Fruit fly (Drosophila melanogaster) whole organism, adult: ENCODE results near the gene mRpL30.

Experiments
- CG11617 ChIP-seq: fragments of 200-800 bp; sonication (Bioruptor generic); optimal IDR thresholded peaks from 2 replicates; lab custom pipeline; 2017; ENCODE audit warnings: mild to moderate bottlenecking, missing biosample characterization, missing genetic modification reagents, missing genetic modification characterization
- CG12768 ChIP-seq: fragments of 200-800 bp; sonication (Bioruptor generic); optimal IDR thresholded peaks from 2 replicates; lab custom pipeline; 2017; ENCODE audit warnings: missing biosample characterization, missing genetic modification characterization, mild to moderate bottlenecking, moderate library complexity, missing genetic modification reagents
- CG14711 ChIP-seq: fragments of 200-800 bp; sonication (Bioruptor generic); optimal IDR thresholded peaks from 2 replicates; lab custom pipeline; 2018; ENCODE audit warnings: missing biosample characterization, mild to moderate bottlenecking, missing genetic modification characterization, moderate library complexity
- CG1620 ChIP-seq: fragments of 200-800 bp; sonication (Bioruptor generic); optimal IDR thresholded peaks from 2 replicates; lab custom pipeline; 2016; ENCODE audit warnings: missing biosample characterization, missing genetic modification characterization
- CG33017 ChIP-seq: fragments of 200-800 bp; sonication (Bioruptor generic); optimal IDR thresholded peaks from 2 replicates; lab custom pipeline; 2018; ENCODE audit warnings: missing biosample characterization, mild to moderate bottlenecking, missing genetic modification characterization, moderate library complexity
- CG5204 ChIP-seq: fragments of 200-800 bp; sonication (Bioruptor generic); optimal IDR thresholded peaks from 2 replicates; lab custom pipeline; 2016; ENCODE audit warnings: missing biosample characterization, missing genetic modification characterization
- CG7045 ChIP-seq: fragments of 200-800 bp; sonication (Bioruptor generic); optimal IDR thresholded peaks from 2 replicates; lab custom pipeline; 2017; ENCODE audit warnings: missing biosample characterization, mild to moderate bottlenecking, missing genetic modification characterization
- CG7101 ChIP-seq: fragments of 200-800 bp; sonication (Bioruptor generic); optimal IDR thresholded peaks from 2 replicates; lab custom pipeline; 2018; ENCODE audit warnings: missing biosample characterization, mild to moderate bottlenecking, missing genetic modification characterization, moderate library complexity
- Clk ChIP-seq: fragments of 200-800 bp; sonication (Bioruptor generic); optimal IDR thresholded peaks from 2 replicates; lab custom pipeline; 2017; ENCODE audit warnings: missing biosample characterization, missing genetic modification characterization
- Crg-1 ChIP-seq: fragments of 200-800 bp; sonication (Bioruptor generic); optimal IDR thresholded peaks from 2 replicates; lab custom pipeline; 2016; ENCODE audit warnings: missing biosample characterization, missing genetic modification characterization
- Hr96 ChIP-seq: fragments of 200-800 bp; sonication (Bioruptor generic); optimal IDR thresholded peaks from 2 replicates; lab custom pipeline; 2016; ENCODE audit warnings: missing biosample characterization, missing genetic modification characterization
- Mnt ChIP-seq: fragments of 200-800 bp; sonication (Bioruptor generic); optimal IDR thresholded peaks from 2 replicates; lab custom pipeline; 2016; ENCODE audit warnings: missing biosample characterization, mild to moderate bottlenecking, missing genetic modification characterization
- bab1 ChIP-seq: fragments of 200-800 bp; sonication (Bioruptor generic); optimal IDR thresholded peaks from 3 replicates; lab custom pipeline; 2019; ENCODE audit warnings: missing biosample characterization, mild to moderate bottlenecking, missing genetic modification characterization, moderate library complexity
- cic ChIP-seq: fragments of 200-800 bp; sonication (Bioruptor generic); optimal IDR thresholded peaks from 2 replicates; lab custom pipeline; 2017; ENCODE audit warnings: missing biosample characterization, mild to moderate bottlenecking, missing genetic modification characterization, moderate library complexity
- cnc ChIP-seq, 2 experiments: fragments of >200 bp; optimal IDR thresholded peaks; 2 replicates each; lab custom pipeline; 2017
- kay ChIP-seq: fragments of 200-800 bp; sonication (Bioruptor generic); peaks from one replicate; lab custom pipeline; 2016; ENCODE audit warnings: missing biosample characterization, missing genetic modification characterization, borderline replicate concordance
- ovo ChIP-seq: fragments of 200-800 bp; sonication (Bioruptor generic); optimal IDR thresholded peaks from 2 replicates; lab custom pipeline; 2016; ENCODE audit warnings: missing biosample characterization, missing genetic modification characterization
- pad ChIP-seq: fragments of 200-800 bp; sonication (Bioruptor generic); optimal IDR thresholded peaks from 3 replicates; lab custom pipeline; 2017; ENCODE audit warnings: missing biosample characterization, missing genetic modification characterization, mild to moderate bottlenecking, moderate library complexity, missing genetic modification reagents
- tj ChIP-seq: fragments of 200-800 bp; sonication (Bioruptor generic); optimal IDR thresholded peaks from 3 replicates; lab custom pipeline; 2017; ENCODE audit warnings: missing biosample characterization, mild to moderate bottlenecking, missing genetic modification characterization, moderate library complexity
- toe ChIP-seq: fragments of 200-800 bp; sonication (Bioruptor generic); optimal IDR thresholded peaks from 2 replicates; lab custom pipeline; 2016; ENCODE audit warnings: missing biosample characterization, missing genetic modification characterization

The mRpL30 gene

DNA sequence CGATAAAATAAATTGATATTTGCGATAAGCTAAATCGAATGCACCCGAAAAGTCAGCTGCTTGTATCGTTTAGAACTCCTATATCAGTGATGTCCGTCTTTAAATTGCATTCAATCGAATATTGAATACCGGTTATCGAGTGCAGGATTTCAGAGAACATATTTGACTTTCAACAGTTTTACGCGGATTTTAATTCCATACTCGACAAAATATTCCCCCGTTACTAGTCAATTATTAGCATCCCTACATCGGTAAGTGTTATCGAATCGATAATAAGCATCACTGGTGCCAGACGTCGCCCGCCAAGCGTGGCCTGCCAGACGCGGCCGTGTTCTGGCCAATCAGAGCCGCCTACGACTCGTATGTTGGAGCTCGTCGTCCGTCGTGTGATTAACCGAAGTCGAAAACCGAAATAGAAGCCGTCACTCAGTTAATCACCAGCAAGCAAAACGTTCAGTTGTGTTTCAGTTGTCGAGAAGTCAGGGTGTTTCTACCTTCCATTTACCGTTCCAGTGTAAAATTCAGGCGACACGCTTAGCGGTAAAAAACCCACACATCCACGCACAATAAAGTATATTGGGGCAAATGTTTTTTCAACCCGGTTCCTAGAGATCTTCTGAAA lies 40.2 kb downstream of the mRpL30 start, which contains the start of gene ctp:
Gene ctp (plus strand): TSS at position 23 of the 622 bp plus-strand sequence.
- TF ChIP-seq cic (peak; percentile 29), CG12768 (GFP tag; lab: Kevin White, UChicago) (peak; percentile 26), pad (GFP tag; lab: Kevin White, UChicago) (peak; percentile 66), Hr96 (GFP tag; lab: Kevin White, UChicago) (peak; percentile 72), CG7101 (tag; lab: Kevin White, UChicago) (peak; percentile 59), CG7045 (GFP tag; lab: Kevin White, UChicago) (peak; percentile 4), CG5204 (GFP tag; lab: Kevin White, UChicago) (peak; percentile 68), CG33017 (tag; lab: Kevin White, UChicago) (peak; percentile 51), kay (GFP tag; lab: Kevin White, UChicago) (no peak), Clk (GFP tag; lab: Kevin White, UChicago) (no peak), bab1 (GFP tag; lab: Kevin White, UChicago) (peak; percentile 90), CG1620 (GFP tag; lab: Kevin White, UChicago) (peak; percentile 77), Mnt (peak; percentile 77), tj (GFP tag; lab: Kevin White, UChicago) (peak; percentile 72), toe (GFP tag; lab: Kevin White, UChicago) (peak; percentile 59), cnc (optimal IDR thresholded peaks at IDR 0.05; lab: Kevin White, UChicago) (no peak), CG11617 (GFP tag; lab: Kevin White, UChicago) (peak; percentile 53), CG14711 (tag; lab: Kevin White, UChicago) (peak; percentile 44), ovo (peak; percentile 92), Crg-1 (GFP tag; lab: Kevin White, UChicago) (peak; percentile 44)

DNA sequence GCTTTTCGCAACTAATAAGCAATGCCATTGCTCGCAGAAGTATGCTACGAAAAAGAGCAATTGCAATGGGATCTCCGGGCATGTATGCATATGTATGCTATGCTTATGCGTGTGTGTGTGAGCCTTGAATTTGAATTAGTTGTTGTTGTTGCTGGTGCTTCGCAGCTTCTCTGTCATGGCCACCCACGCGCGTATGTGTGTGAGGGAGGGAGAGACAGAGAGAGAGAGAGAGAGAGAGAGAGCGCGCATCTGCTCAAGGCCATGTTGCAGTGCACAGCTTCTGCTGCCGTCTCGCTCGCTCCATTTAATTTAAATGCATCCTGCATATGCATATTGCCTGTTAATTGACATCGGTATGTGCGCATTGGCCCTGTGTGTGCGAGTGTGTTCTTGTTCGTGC lies 43.1 kb downstream of the mRpL30 start:
- TF ChIP-seq pad (GFP tag; lab: Kevin White, UChicago) (no peak), cic (no peak), ovo (no peak)

DNA sequence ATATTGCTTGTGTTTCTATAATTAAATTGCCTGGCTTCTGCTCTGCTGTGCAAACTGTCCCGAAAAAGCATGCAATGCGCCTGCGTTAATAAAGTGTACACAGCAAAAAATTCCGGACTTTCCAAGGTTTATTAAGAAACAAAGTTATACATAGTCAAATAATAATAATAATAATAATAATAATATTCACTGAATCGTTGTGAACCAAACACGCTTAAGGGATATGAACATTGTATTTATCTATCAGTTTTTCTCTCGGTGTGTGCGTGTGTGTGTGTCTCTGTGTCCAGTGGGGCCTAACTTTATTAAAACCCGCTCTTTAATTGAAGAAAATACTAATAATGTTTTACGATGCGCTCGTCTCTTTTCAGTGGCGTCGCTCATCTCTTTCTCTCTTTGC lies 43.6 kb downstream of the mRpL30 start:
- TF ChIP-seq toe (GFP tag; lab: Kevin White, UChicago) (no peak), tj (GFP tag; lab: Kevin White, UChicago) (peak; percentile 11), pad (GFP tag; lab: Kevin White, UChicago) (no peak), CG33017 (tag; lab: Kevin White, UChicago) (peak; percentile 47), bab1 (GFP tag; lab: Kevin White, UChicago) (no peak), CG11617 (GFP tag; lab: Kevin White, UChicago) (no peak), Clk (GFP tag; lab: Kevin White, UChicago) (no peak), CG7101 (tag; lab: Kevin White, UChicago) (peak; percentile 60), cnc (optimal IDR thresholded peaks at IDR 0.05; lab: Kevin White, UChicago) (no peak), Mnt (peak; percentile 3), CG1620 (GFP tag; lab: Kevin White, UChicago) (no peak), kay (GFP tag; lab: Kevin White, UChicago) (no peak), ovo (no peak), Hr96 (GFP tag; lab: Kevin White, UChicago) (no peak), CG5204 (GFP tag; lab: Kevin White, UChicago) (no peak), CG7045 (GFP tag; lab: Kevin White, UChicago) (peak; percentile 62), CG12768 (GFP tag; lab: Kevin White, UChicago) (peak; percentile 42), Crg-1 (GFP tag; lab: Kevin White, UChicago) (no peak), CG14711 (tag; lab: Kevin White, UChicago) (peak; percentile 63), cic (no peak)

DNA sequence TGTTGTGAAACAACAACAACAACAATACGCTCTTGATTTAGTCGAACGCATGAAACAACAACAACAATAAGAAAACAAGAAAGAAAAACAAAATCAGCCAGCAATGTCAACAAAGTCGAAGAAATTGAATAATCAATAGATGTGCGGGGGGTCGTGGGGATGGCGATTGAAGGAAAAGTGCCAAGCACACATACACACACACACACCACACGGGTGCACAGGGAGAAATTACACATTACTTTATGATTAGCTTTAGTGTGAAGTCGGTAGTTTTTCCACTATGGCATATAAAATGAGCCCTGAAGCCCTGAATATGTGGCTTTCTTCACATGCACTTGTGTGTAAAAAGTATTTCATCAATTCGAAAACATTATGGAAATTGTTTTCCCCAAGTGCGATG lies 45.3 kb downstream of the mRpL30 start:
- no peak for TF ChIP-seq Mnt
- no peak for TF ChIP-seq CG1620 (GFP tag; lab: Kevin White, UChicago)
- no peak for TF ChIP-seq Hr96 (GFP tag; lab: Kevin White, UChicago)
- no peak for TF ChIP-seq cic
- TF ChIP-seq Crg-1 (GFP tag; lab: Kevin White, UChicago) = no peak
- no peak for TF ChIP-seq pad (GFP tag; lab: Kevin White, UChicago)
- no peak for TF ChIP-seq CG5204 (GFP tag; lab: Kevin White, UChicago)
- TF ChIP-seq cnc (optimal IDR thresholded peaks at IDR 0.05; lab: Kevin White, UChicago) = no peak
- no peak for TF ChIP-seq CG7101 (tag; lab: Kevin White, UChicago)
- TF ChIP-seq CG7045 (GFP tag; lab: Kevin White, UChicago) = no peak
- no peak for TF ChIP-seq toe (GFP tag; lab: Kevin White, UChicago)
- TF ChIP-seq CG12768 (GFP tag; lab: Kevin White, UChicago) = no peak
- no peak for TF ChIP-seq CG14711 (tag; lab: Kevin White, UChicago)
- TF ChIP-seq bab1 (GFP tag; lab: Kevin White, UChicago) = no peak
- TF ChIP-seq CG33017 (tag; lab: Kevin White, UChicago) = no peak
- no peak for TF ChIP-seq tj (GFP tag; lab: Kevin White, UChicago)
- TF ChIP-seq kay (GFP tag; lab: Kevin White, UChicago) = no peak
- no peak for TF ChIP-seq ovo
- no peak for TF ChIP-seq Clk (GFP tag; lab: Kevin White, UChicago)

DNA sequence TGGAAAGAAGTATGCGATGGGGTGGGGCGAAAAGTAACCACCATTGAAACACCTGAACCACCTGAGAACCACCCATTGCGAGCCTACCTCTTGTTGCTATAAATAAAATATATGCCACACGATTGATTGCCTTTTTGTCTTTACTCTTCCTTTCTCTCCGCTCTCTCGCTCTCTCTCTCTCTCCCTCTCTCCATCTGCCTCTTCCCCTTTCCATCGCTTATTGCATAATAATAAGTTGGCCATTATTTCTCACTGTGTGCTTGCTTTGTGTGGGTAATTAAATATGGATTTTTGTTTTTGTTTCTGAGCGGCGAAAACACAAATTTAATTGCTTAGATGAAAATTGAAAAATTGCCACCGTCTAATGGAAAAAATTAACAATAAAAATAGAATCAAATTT lies 46.4 kb downstream of the mRpL30 start:
- TF ChIP-seq ovo = no peak
- TF ChIP-seq CG5204 (GFP tag; lab: Kevin White, UChicago) = no peak
- no peak for TF ChIP-seq CG1620 (GFP tag; lab: Kevin White, UChicago)
- TF ChIP-seq pad (GFP tag; lab: Kevin White, UChicago) = no peak
- TF ChIP-seq Crg-1 (GFP tag; lab: Kevin White, UChicago) = no peak
- no peak for TF ChIP-seq CG7101 (tag; lab: Kevin White, UChicago)
- TF ChIP-seq cic = no peak
- no peak for TF ChIP-seq Clk (GFP tag; lab: Kevin White, UChicago)
- no peak for TF ChIP-seq CG11617 (GFP tag; lab: Kevin White, UChicago)
- TF ChIP-seq cnc (optimal IDR thresholded peaks at IDR 0.05; lab: Kevin White, UChicago) = no peak
- no peak for TF ChIP-seq tj (GFP tag; lab: Kevin White, UChicago)
- no peak for TF ChIP-seq bab1 (GFP tag; lab: Kevin White, UChicago)
- TF ChIP-seq CG12768 (GFP tag; lab: Kevin White, UChicago) = no peak
- TF ChIP-seq Mnt = no peak
